Fruit fly (Drosophila melanogaster) whole organism, wandering third instar larva: ENCODE measurements around the gene CG42404.

Experiments
- Dif ChIP-seq: fragments of 200-275, 200-300 bp; sonication (Bioruptor generic); optimal IDR thresholded peaks from 2 replicates; lab custom pipeline; 2018; ENCODE audit warnings: missing biosample characterization, missing genetic modification characterization; ENCODE audit not compliant: partially characterized antibody
- Hr78 ChIP-seq: fragments of >200 bp; optimal IDR thresholded peaks from 2 replicates; lab custom pipeline; 2017; ENCODE audit warnings: missing biosample characterization, missing genetic modification characterization
- Hr83 ChIP-seq: fragments of 200-300 bp; sonication (Bioruptor generic); optimal IDR thresholded peaks from 2 replicates; lab custom pipeline; 2016; ENCODE audit warnings: missing biosample characterization, mild to moderate bottlenecking, missing genetic modification characterization, moderate library complexity; ENCODE audit not compliant: poor library complexity, severe bottlenecking
- Myc ChIP-seq: fragments of >200 bp; optimal IDR thresholded peaks from 2 replicates; lab custom pipeline; 2017
- br ChIP-seq: fragments of 200-800 bp; sonication (Bioruptor generic); optimal IDR thresholded peaks from 2 replicates; lab custom pipeline; 2016; ENCODE audit warnings: missing biosample characterization, missing genetic modification characterization
- dl ChIP-seq, 2 experiments: fragments of 175-275, 200-275 bp in 1 of 2; fragments of 200-275 bp in 1 of 2; sonication (Bioruptor generic); optimal IDR thresholded peaks; lab custom pipeline; 2018; ENCODE audit warnings: mild to moderate bottlenecking in 2 of 2, missing biosample characterization in 2 of 2, missing genetic modification characterization in 2 of 2, moderate library complexity in 2 of 2; ENCODE audit not compliant: partially characterized antibody in 2 of 2, insufficient read depth in 1 of 2
- foxo ChIP-seq, 2 experiments: fragments of 200-800 bp; sonication (Bioruptor generic); optimal IDR thresholded peaks; 2 replicates in 1 of 2; 3 replicates in 1 of 2; lab custom pipeline; 2016 to 2017; ENCODE audit warnings: missing biosample characterization in 2 of 2, missing genetic modification characterization in 2 of 2
- lola ChIP-seq: fragments of >200 bp; optimal IDR thresholded peaks from 2 replicates; lab custom pipeline; 2017; ENCODE audit warnings: missing biosample characterization, missing genetic modification characterization
- pan ChIP-seq: fragments of >200 bp; optimal IDR thresholded peaks from 2 replicates; lab custom pipeline; 2017
- rgr ChIP-seq: fragments of 200-800 bp; sonication (Bioruptor generic); optimal IDR thresholded peaks from 3 replicates; lab custom pipeline; 2016; ENCODE audit warnings: missing biosample characterization, mild to moderate bottlenecking, missing genetic modification characterization
- sv ChIP-seq: fragments of 200-800 bp; sonication (Bioruptor generic); optimal IDR thresholded peaks from 3 replicates; lab custom pipeline; 2016; ENCODE audit warnings: missing biosample characterization, missing genetic modification characterization

DNA sequence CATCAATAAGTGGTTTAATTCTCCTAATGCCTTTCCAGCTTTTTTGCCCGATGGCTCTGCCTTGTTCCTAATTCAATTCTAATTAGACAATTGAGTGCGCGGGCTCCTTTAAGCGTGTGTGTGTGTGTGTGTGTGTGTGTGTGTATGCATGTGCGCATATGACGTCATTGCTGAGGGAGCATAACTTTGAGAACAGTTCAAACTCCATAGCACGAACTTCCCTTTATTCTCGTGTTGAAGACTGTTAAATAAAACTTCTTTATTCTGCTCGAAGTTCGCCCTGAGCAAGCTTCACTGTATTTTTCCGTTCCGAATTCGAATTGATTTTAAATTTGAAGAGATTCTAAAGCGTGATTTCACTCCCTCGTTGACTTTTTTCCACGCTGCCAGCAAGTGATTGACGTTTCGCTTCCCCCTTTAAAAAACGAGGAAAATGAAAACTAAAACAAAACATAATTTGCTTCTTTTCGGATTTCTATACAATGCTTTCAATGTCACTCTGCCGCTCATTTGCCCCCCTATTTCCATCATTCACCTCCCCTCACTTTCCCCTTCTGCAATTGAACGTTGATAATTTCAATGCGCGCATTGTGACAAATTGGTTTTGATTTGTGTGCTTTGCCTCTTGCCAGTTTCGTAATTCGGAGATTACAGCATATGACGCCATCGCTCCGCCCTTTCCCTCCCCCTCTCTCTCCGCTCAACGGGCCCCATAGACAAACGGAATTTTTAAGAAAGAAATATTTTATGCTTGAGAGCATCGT is 42.5 kb downstream of the CG42404 start:
- TF ChIP-seq pan (no peak), Hr83 (GFP tag; lab: Kevin White, UChicago) (no peak), Myc (lab: Kevin White, UChicago) (no peak), br (no peak), Hr78 (no peak), Dif (no peak), rgr (GFP tag; lab: Kevin White, UChicago) (no peak), lola (GFP tag; lab: Kevin White, UChicago) (no peak), foxo (GFP tag; optimal IDR thresholded peaks at IDR 0.05; lab: Kevin White, UChicago) (peak in 1 of 2 experiments; percentile 40), dl (GFP tag; optimal IDR thresholded peaks at IDR 0.05; lab: Kevin White, UChicago; ENCODE audit: insufficient read depth in 1 of 2, partially characterized antibody in 2 of 2) (no peak), sv (GFP tag; lab: Kevin White, UChicago) (no peak)
